Fruit fly (Drosophila melanogaster) whole organism, adult: ENCODE data around the gene RpS3.

Experiments used
- CG11617 ChIP-seq: fragments of 200-800 bp; sonication (Bioruptor generic); optimal IDR thresholded peaks from 2 replicates; lab custom pipeline; 2017; ENCODE audit warnings: mild to moderate bottlenecking, missing biosample characterization, missing genetic modification reagents, missing genetic modification characterization
- CG12768 ChIP-seq: fragments of 200-800 bp; sonication (Bioruptor generic); optimal IDR thresholded peaks from 2 replicates; lab custom pipeline; 2017; ENCODE audit warnings: missing biosample characterization, missing genetic modification characterization, mild to moderate bottlenecking, moderate library complexity, missing genetic modification reagents
- CG14711 ChIP-seq: fragments of 200-800 bp; sonication (Bioruptor generic); optimal IDR thresholded peaks from 2 replicates; lab custom pipeline; 2018; ENCODE audit warnings: missing biosample characterization, mild to moderate bottlenecking, missing genetic modification characterization, moderate library complexity
- CG1620 ChIP-seq: fragments of 200-800 bp; sonication (Bioruptor generic); optimal IDR thresholded peaks from 2 replicates; lab custom pipeline; 2016; ENCODE audit warnings: missing biosample characterization, missing genetic modification characterization
- CG33017 ChIP-seq: fragments of 200-800 bp; sonication (Bioruptor generic); optimal IDR thresholded peaks from 2 replicates; lab custom pipeline; 2018; ENCODE audit warnings: missing biosample characterization, mild to moderate bottlenecking, missing genetic modification characterization, moderate library complexity
- CG5204 ChIP-seq: fragments of 200-800 bp; sonication (Bioruptor generic); optimal IDR thresholded peaks from 2 replicates; lab custom pipeline; 2016; ENCODE audit warnings: missing biosample characterization, missing genetic modification characterization
- CG7045 ChIP-seq: fragments of 200-800 bp; sonication (Bioruptor generic); optimal IDR thresholded peaks from 2 replicates; lab custom pipeline; 2017; ENCODE audit warnings: missing biosample characterization, mild to moderate bottlenecking, missing genetic modification characterization
- CG7101 ChIP-seq: fragments of 200-800 bp; sonication (Bioruptor generic); optimal IDR thresholded peaks from 2 replicates; lab custom pipeline; 2018; ENCODE audit warnings: missing biosample characterization, mild to moderate bottlenecking, missing genetic modification characterization, moderate library complexity
- Clk ChIP-seq: fragments of 200-800 bp; sonication (Bioruptor generic); optimal IDR thresholded peaks from 2 replicates; lab custom pipeline; 2017; ENCODE audit warnings: missing biosample characterization, missing genetic modification characterization
- Crg-1 ChIP-seq: fragments of 200-800 bp; sonication (Bioruptor generic); optimal IDR thresholded peaks from 2 replicates; lab custom pipeline; 2016; ENCODE audit warnings: missing biosample characterization, missing genetic modification characterization
- Hr96 ChIP-seq: fragments of 200-800 bp; sonication (Bioruptor generic); optimal IDR thresholded peaks from 2 replicates; lab custom pipeline; 2016; ENCODE audit warnings: missing biosample characterization, missing genetic modification characterization
- Mnt ChIP-seq: fragments of 200-800 bp; sonication (Bioruptor generic); optimal IDR thresholded peaks from 2 replicates; lab custom pipeline; 2016; ENCODE audit warnings: missing biosample characterization, mild to moderate bottlenecking, missing genetic modification characterization
- bab1 ChIP-seq: fragments of 200-800 bp; sonication (Bioruptor generic); optimal IDR thresholded peaks from 3 replicates; lab custom pipeline; 2019; ENCODE audit warnings: missing biosample characterization, mild to moderate bottlenecking, missing genetic modification characterization, moderate library complexity
- cic ChIP-seq: fragments of 200-800 bp; sonication (Bioruptor generic); optimal IDR thresholded peaks from 2 replicates; lab custom pipeline; 2017; ENCODE audit warnings: missing biosample characterization, mild to moderate bottlenecking, missing genetic modification characterization, moderate library complexity
- cnc ChIP-seq, 2 experiments: fragments of >200 bp; optimal IDR thresholded peaks; 2 replicates each; lab custom pipeline; 2017
- kay ChIP-seq: fragments of 200-800 bp; sonication (Bioruptor generic); peaks from one replicate; lab custom pipeline; 2016; ENCODE audit warnings: missing biosample characterization, missing genetic modification characterization, borderline replicate concordance
- ovo ChIP-seq: fragments of 200-800 bp; sonication (Bioruptor generic); optimal IDR thresholded peaks from 2 replicates; lab custom pipeline; 2016; ENCODE audit warnings: missing biosample characterization, missing genetic modification characterization
- pad ChIP-seq: fragments of 200-800 bp; sonication (Bioruptor generic); optimal IDR thresholded peaks from 3 replicates; lab custom pipeline; 2017; ENCODE audit warnings: missing biosample characterization, missing genetic modification characterization, mild to moderate bottlenecking, moderate library complexity, missing genetic modification reagents
- tj ChIP-seq: fragments of 200-800 bp; sonication (Bioruptor generic); optimal IDR thresholded peaks from 3 replicates; lab custom pipeline; 2017; ENCODE audit warnings: missing biosample characterization, mild to moderate bottlenecking, missing genetic modification characterization, moderate library complexity
- toe ChIP-seq: fragments of 200-800 bp; sonication (Bioruptor generic); optimal IDR thresholded peaks from 2 replicates; lab custom pipeline; 2016; ENCODE audit warnings: missing biosample characterization, missing genetic modification characterization

Gene RpS3

dm6 chr3R:23396548-23397294 is 38.1 kb downstream of the RpS3 start:
- no peak for TF ChIP-seq toe (GFP tag; lab: Kevin White, UChicago)
- no peak for TF ChIP-seq cnc (optimal IDR thresholded peaks at IDR 0.05; lab: Kevin White, UChicago)

dm6 chr3R:23398979-23399378 is 40.4 kb downstream of the RpS3 start:
- TF ChIP-seq Clk (GFP tag; lab: Kevin White, UChicago) (no peak), CG11617 (GFP tag; lab: Kevin White, UChicago) (no peak), kay (no peak)

- TF ChIP-seq cnc (optimal IDR thresholded peaks at IDR 0.05; lab: Kevin White, UChicago) (no peak), Hr96 (no peak), CG11617 (GFP tag; lab: Kevin White, UChicago) (no peak), toe (GFP tag; lab: Kevin White, UChicago) (no peak), CG7045 (GFP tag; lab: Kevin White, UChicago) (no peak), CG12768 (GFP tag; lab: Kevin White, UChicago) (no peak), CG1620 (GFP tag; lab: Kevin White, UChicago) (no peak), tj (GFP tag; lab: Kevin White, UChicago) (no peak), pad (no peak), CG33017 (tag; lab: Kevin White, UChicago) (no peak), Crg-1 (GFP tag; lab: Kevin White, UChicago) (no peak), CG14711 (tag; lab: Kevin White, UChicago) (no peak), kay (no peak), CG7101 (tag; lab: Kevin White, UChicago) (no peak)
Observed at dm6 chr3R:23399679-23400078, 41.1 kb downstream of the RpS3 start.

- TF ChIP-seq Hr96 (no peak), Crg-1 (GFP tag; lab: Kevin White, UChicago) (no peak), Clk (GFP tag; lab: Kevin White, UChicago) (no peak), CG5204 (GFP tag; lab: Kevin White, UChicago) (no peak), CG11617 (GFP tag; lab: Kevin White, UChicago) (no peak), toe (GFP tag; lab: Kevin White, UChicago) (no peak), pad (no peak), cnc (optimal IDR thresholded peaks at IDR 0.05; lab: Kevin White, UChicago) (no peak)
Observed at dm6 chr3R:23401519-23401918, 42.9 kb downstream of the RpS3 start.

dm6 chr3R:23402508-23402907 is 43.9 kb downstream of the RpS3 start, which contains the start of gene Ir94d:
Ir94d (plus strand) TSS chr3R:23402808.
- TF ChIP-seq CG14711 (tag; lab: Kevin White, UChicago) (no peak), Hr96 (no peak)

- TF ChIP-seq Clk (GFP tag; lab: Kevin White, UChicago) (no peak), kay (no peak), CG12768 (GFP tag; lab: Kevin White, UChicago) (no peak), Crg-1 (GFP tag; lab: Kevin White, UChicago) (no peak), tj (GFP tag; lab: Kevin White, UChicago) (no peak), CG5204 (GFP tag; lab: Kevin White, UChicago) (no peak), CG14711 (tag; lab: Kevin White, UChicago) (no peak)
Observed at dm6 chr3R:23403628-23404027, 45.0 kb downstream of the RpS3 start, which contains the start of gene CG17380. CG17380 (minus strand) TSS chr3R:23403728.

- no peak for TF ChIP-seq toe (GFP tag; lab: Kevin White, UChicago)
- TF ChIP-seq Crg-1 (GFP tag; lab: Kevin White, UChicago), result no peak
- TF ChIP-seq Hr96, result no peak
- TF ChIP-seq pad, result no peak
- TF ChIP-seq kay, result no peak
- TF ChIP-seq CG12768 (GFP tag; lab: Kevin White, UChicago), result no peak
- TF ChIP-seq cic (GFP tag; lab: Kevin White, UChicago), result no peak
- TF ChIP-seq CG7045 (GFP tag; lab: Kevin White, UChicago), result no peak
- TF ChIP-seq CG5204 (GFP tag; lab: Kevin White, UChicago), result no peak
- no peak for TF ChIP-seq bab1 (GFP tag; lab: Kevin White, UChicago)
- TF ChIP-seq CG1620 (GFP tag; lab: Kevin White, UChicago), result no peak
- TF ChIP-seq Clk (GFP tag; lab: Kevin White, UChicago), result no peak
- TF ChIP-seq CG14711 (tag; lab: Kevin White, UChicago), result no peak
- no peak for TF ChIP-seq cnc (optimal IDR thresholded peaks at IDR 0.05; lab: Kevin White, UChicago)
Observed at dm6 chr3R:23405209-23405608, 46.6 kb downstream of the RpS3 start, which contains the start of gene Ir94e. Ir94e (plus strand) TSS chr3R:23405509.

- TF ChIP-seq kay, result no peak
- TF ChIP-seq Hr96, result no peak
- TF ChIP-seq CG7045 (GFP tag; lab: Kevin White, UChicago), result no peak
- TF ChIP-seq CG1620 (GFP tag; lab: Kevin White, UChicago), result no peak
- no peak for TF ChIP-seq CG5204 (GFP tag; lab: Kevin White, UChicago)
- no peak for TF ChIP-seq cic (GFP tag; lab: Kevin White, UChicago)
- TF ChIP-seq pad, result no peak
- TF ChIP-seq tj (GFP tag; lab: Kevin White, UChicago), result no peak
- no peak for TF ChIP-seq Mnt
- TF ChIP-seq bab1 (GFP tag; lab: Kevin White, UChicago), result no peak
- TF ChIP-seq cnc (optimal IDR thresholded peaks at IDR 0.05; lab: Kevin White, UChicago), result no peak
- TF ChIP-seq CG7101 (tag; lab: Kevin White, UChicago), result no peak
- no peak for TF ChIP-seq CG33017 (tag; lab: Kevin White, UChicago)
- no peak for TF ChIP-seq Crg-1 (GFP tag; lab: Kevin White, UChicago)
- no peak for TF ChIP-seq CG14711 (tag; lab: Kevin White, UChicago)
- no peak for TF ChIP-seq Clk (GFP tag; lab: Kevin White, UChicago)
- no peak for TF ChIP-seq ovo (GFP tag; lab: Kevin White, UChicago)
- TF ChIP-seq toe (GFP tag; lab: Kevin White, UChicago), result no peak
- TF ChIP-seq CG12768 (GFP tag; lab: Kevin White, UChicago), result no peak
Observed at dm6 chr3R:23407880-23408279, 49.3 kb downstream of the RpS3 start.
